Fruit fly (Drosophila melanogaster): ENCODE measurements around the gene CG3288.

CG3288 gene

DNA sequence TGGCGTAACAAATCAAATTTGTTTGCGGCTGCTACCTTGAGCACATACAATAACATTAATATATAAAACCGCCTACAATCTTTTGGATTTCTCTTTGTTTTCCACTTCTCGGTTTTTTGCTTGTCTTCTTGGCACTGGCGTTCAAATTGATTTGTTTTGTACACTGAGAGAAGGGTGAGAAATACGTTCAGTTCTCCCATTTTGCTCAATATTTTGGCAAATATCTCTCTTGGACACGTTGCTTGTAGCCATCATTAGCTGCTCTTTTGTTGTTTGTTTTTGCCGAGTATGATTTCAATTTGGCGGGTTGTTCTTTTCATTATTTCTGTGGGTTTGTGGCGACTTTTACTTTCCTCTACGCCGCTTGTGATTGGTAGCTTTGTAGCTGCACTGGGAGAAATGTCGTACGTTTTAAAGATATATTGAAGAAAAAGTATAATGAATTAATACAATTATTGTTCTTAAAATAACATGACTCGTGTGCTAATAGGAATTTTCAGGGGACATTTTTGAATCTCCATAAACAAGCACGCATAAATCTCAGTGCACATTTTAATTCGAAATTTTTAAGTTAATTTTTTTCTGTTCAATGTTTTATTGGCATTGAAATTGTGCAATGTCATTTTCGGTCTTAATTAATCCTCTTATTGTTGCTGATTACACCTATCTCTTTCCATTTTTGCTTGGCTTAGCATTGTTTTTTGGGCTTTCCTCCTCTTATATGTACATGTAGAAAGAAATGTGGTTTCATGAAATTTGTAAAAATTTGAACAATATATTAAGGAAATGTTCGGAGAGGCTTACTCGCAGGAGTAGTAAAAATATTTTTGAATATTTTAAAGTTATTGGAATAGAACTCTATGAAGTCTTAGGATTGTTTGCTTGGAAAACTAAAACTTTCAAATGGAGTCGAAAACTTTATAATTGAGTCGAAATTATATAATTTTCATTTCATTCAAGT lies 8.8 kb upstream of the CG3288 start (continued):
- TF ChIP-seq CG17612 (GFP tag; IDR thresholded peaks at IDR 0.05) = no peak
- TF ChIP-seq Xrp1 (GFP tag; IDR thresholded peaks at IDR 0.05) = no peak
- no peak for TF ChIP-seq Jarid2 (GFP tag; optimal IDR thresholded peaks at IDR 0.05)
- no peak for TF ChIP-seq Nf-YC (tag; optimal IDR thresholded peaks at IDR 0.05)
- no peak for TF ChIP-seq maf-S (GFP tag; optimal IDR thresholded peaks at IDR 0.05)
- TF ChIP-seq CG12155 (GFP tag; optimal IDR thresholded peaks at IDR 0.05) = peak; percentile 4
- no peak for TF ChIP-seq Dp (GFP tag; optimal IDR thresholded peaks at IDR 0.05)
- TF ChIP-seq dpn (GFP tag; optimal IDR thresholded peaks at IDR 0.05) = peak in 1 of 2 experiments; percentile 15
- no peak for TF ChIP-seq zen2 (GFP tag; IDR thresholded peaks at IDR 0.05; ENCODE audit: partially characterized antibody)
- TF ChIP-seq CG13287 (GFP tag; IDR thresholded peaks at IDR 0.05; ENCODE audit: partially characterized antibody) = no peak
- TF ChIP-seq Doc2 (GFP tag; IDR thresholded peaks at IDR 0.05) = no peak
- no peak; the same call in 2 of the 3 replicates for TF ChIP-seq row (GFP tag; IDR thresholded peaks at IDR 0.05)
- peak; percentile 27 for TF ChIP-seq CG12769 (tag; optimal IDR thresholded peaks at IDR 0.05)
- no peak for TF ChIP-seq CG31365 (tag; optimal IDR thresholded peaks at IDR 0.05)
- TF ChIP-seq dati (GFP tag; IDR thresholded peaks at IDR 0.05) = no peak
- TF ChIP-seq twi (tag; optimal IDR thresholded peaks at IDR 0.05) = no peak
- TF ChIP-seq gsb-n (tag; optimal IDR thresholded peaks at IDR 0.05) = no peak
- no peak for TF ChIP-seq CG10565 (GFP tag; optimal IDR thresholded peaks at IDR 0.05)
- no peak for TF ChIP-seq CG17359 (tag; optimal IDR thresholded peaks at IDR 0.05)
- no peak for TF ChIP-seq ro (GFP tag; IDR thresholded peaks at IDR 0.05)
- TF ChIP-seq hb (GFP tag; IDR thresholded peaks at IDR 0.05; ENCODE audit: partially characterized antibody) = no peak
- no peak for TF ChIP-seq Dip2 (GFP tag; IDR thresholded peaks at IDR 0.05)
- TF ChIP-seq CG15514 (GFP tag; optimal IDR thresholded peaks at IDR 0.05) = no peak
- TF ChIP-seq lilli (GFP tag; optimal IDR thresholded peaks at IDR 0.05) = peak; percentile 51
- TF ChIP-seq CG4854 (GFP tag; optimal IDR thresholded peaks at IDR 0.05) = no peak
- peak; percentile 65 for TF ChIP-seq CG2120 (GFP tag; optimal IDR thresholded peaks at IDR 0.05)
- TF ChIP-seq Dad (GFP tag; optimal IDR thresholded peaks at IDR 0.05) = no peak
- no peak for TF ChIP-seq CoRest (tag; optimal IDR thresholded peaks at IDR 0.05)
- TF ChIP-seq ham (GFP tag; IDR thresholded peaks at IDR 0.05) = no peak
- no peak for TF ChIP-seq Sox100B (GFP tag; optimal IDR thresholded peaks at IDR 0.05)
- TF ChIP-seq exex (tag; optimal IDR thresholded peaks at IDR 0.05) = no peak
- TF ChIP-seq sna (GFP tag; IDR thresholded peaks at IDR 0.05; ENCODE audit: partially characterized antibody) = no peak
- no peak for TF ChIP-seq gce (GFP tag; IDR thresholded peaks at IDR 0.05)
- no peak for TF ChIP-seq CG18476 (GFP tag; optimal IDR thresholded peaks at IDR 0.05)
- peak; percentile 21 for TF ChIP-seq PHDP (tag; optimal IDR thresholded peaks at IDR 0.05)
- no peak for TF ChIP-seq CG14860 (GFP tag; IDR thresholded peaks at IDR 0.05; ENCODE audit: partially characterized antibody)
- TF ChIP-seq Doc3 (GFP tag; IDR thresholded peaks at IDR 0.05; ENCODE audit: partially characterized antibody) = no peak
- no peak for TF ChIP-seq CG12071 (GFP tag; optimal IDR thresholded peaks at IDR 0.05)
- 0 out of 2 replicates have a peak, but pooled peaks have one; percentile 30 for TF ChIP-seq wdn (GFP tag; IDR thresholded peaks at IDR 0.05)
- peak; percentile 35 for TF ChIP-seq ind (GFP tag; optimal IDR thresholded peaks at IDR 0.05)
- TF ChIP-seq Side (GFP tag; optimal IDR thresholded peaks at IDR 0.05) = no peak
- no peak for TF ChIP-seq sd (tag; optimal IDR thresholded peaks at IDR 0.05)
- TF ChIP-seq Pdp1 (GFP tag; optimal IDR thresholded peaks at IDR 0.05) = peak in 1 of 2 experiments; percentile 10
- no peak for TF ChIP-seq jumu (GFP tag; optimal IDR thresholded peaks at IDR 0.05)
- TF ChIP-seq tio (GFP tag; optimal IDR thresholded peaks at IDR 0.05) = peak; percentile 45
- no peak for TF ChIP-seq Dref (GFP tag; IDR thresholded peaks at IDR 0.05)
- TF ChIP-seq aop (GFP tag; IDR thresholded peaks at IDR 0.05) = no peak
- TF ChIP-seq en (GFP tag; optimal IDR thresholded peaks at IDR 0.05) = no peak
